Fruit fly (Drosophila melanogaster) whole organism, wandering third instar larva: ENCODE data around the gene Cp16.

Source experiments
- CrebA ChIP-seq: fragments of 200-800 bp; sonication (Bioruptor generic); optimal IDR thresholded peaks from 2 replicates; lab custom pipeline; 2016; ENCODE audit warnings: missing biosample characterization, mild to moderate bottlenecking, missing genetic modification characterization, borderline replicate concordance
- Dif ChIP-seq: fragments of 200-275, 200-300 bp; sonication (Bioruptor generic); optimal IDR thresholded peaks from 2 replicates; lab custom pipeline; 2018; ENCODE audit warnings: missing biosample characterization, missing genetic modification characterization; ENCODE audit not compliant: partially characterized antibody
- GATAd ChIP-seq: sonication (Bioruptor generic); optimal IDR thresholded peaks from 2 replicates; lab custom pipeline; 2016; ENCODE audit warnings: missing biosample characterization, missing genetic modification characterization
- HLH106 ChIP-seq: fragments of 200-800 bp; optimal IDR thresholded peaks from 3 replicates; lab custom pipeline; 2019; ENCODE audit warnings: missing biosample characterization, mild to moderate bottlenecking, missing genetic modification characterization, moderate library complexity
- Hr78 ChIP-seq: fragments of >200 bp; optimal IDR thresholded peaks from 2 replicates; lab custom pipeline; 2017; ENCODE audit warnings: missing biosample characterization, missing genetic modification characterization
- Jra ChIP-seq: sonication (Bioruptor generic); optimal IDR thresholded peaks from 2 replicates; lab custom pipeline; 2016; ENCODE audit warnings: missing biosample characterization, missing genetic modification characterization
- dsf ChIP-seq: sonication (Bioruptor generic); optimal IDR thresholded peaks from 2 replicates; lab custom pipeline; 2016; ENCODE audit warnings: missing biosample characterization, missing genetic modification characterization, borderline replicate concordance
- lola ChIP-seq: fragments of >200 bp; optimal IDR thresholded peaks from 2 replicates; lab custom pipeline; 2017; ENCODE audit warnings: missing biosample characterization, missing genetic modification characterization

- TF ChIP-seq Dif (no peak), GATAd (GFP tag; lab: Kevin White, UChicago) (no peak), CrebA (GFP tag; lab: Kevin White, UChicago) (no peak), Jra (no peak), lola (no peak), HLH106 (no peak), Hr78 (GFP tag; lab: Kevin White, UChicago) (no peak), dsf (GFP tag; lab: Kevin White, UChicago) (no peak)
Observed at dm6 chr3L:8729565-8729964, 2.2 kb upstream of the Cp16 start, which contains the start of gene Cp19.
